Fruit fly (Drosophila melanogaster) whole organism, embryonic: ENCODE results near the gene DPCoAC.

Experiments
- CG12391 ChIP-seq: fragments of 200-800 bp; sonication (Bioruptor generic); optimal IDR thresholded peaks from 3 replicates; lab custom pipeline; 2018; ENCODE audit warnings: missing biosample characterization, mild to moderate bottlenecking, missing genetic modification characterization, moderate library complexity
- CG14965 ChIP-seq: fragments of 200-800 bp; sonication (Bioruptor generic); optimal IDR thresholded peaks from 2 replicates; lab custom pipeline; 2016; ENCODE audit warnings: missing biosample characterization, missing genetic modification characterization, borderline replicate concordance
- CG17568 ChIP-seq: fragments of 200-800 bp; sonication (Bioruptor generic); optimal IDR thresholded peaks from 2 replicates; lab custom pipeline; 2018; ENCODE audit warnings: missing biosample characterization, mild to moderate bottlenecking, missing genetic modification characterization, moderate library complexity
- CG17802 ChIP-seq: fragments of 200-800 bp; sonication (Bioruptor generic); optimal IDR thresholded peaks from 2 replicates; lab custom pipeline; 2018; ENCODE audit warnings: missing biosample characterization, mild to moderate bottlenecking, missing genetic modification characterization, moderate library complexity
- CG18011 ChIP-seq: fragments of 200-800 bp; sonication (Bioruptor generic); optimal IDR thresholded peaks from 2 replicates; lab custom pipeline; 2017; ENCODE audit warnings: missing biosample characterization, missing genetic modification characterization, mild to moderate bottlenecking, moderate library complexity, missing genotype
- CG31365 ChIP-seq: fragments of 200-800 bp; sonication (Bioruptor generic); optimal IDR thresholded peaks from 2 replicates; lab custom pipeline; 2018; ENCODE audit warnings: missing biosample characterization, mild to moderate bottlenecking, missing genetic modification characterization
- CG6689 ChIP-seq: fragments of 200-800 bp; sonication (Bioruptor generic); IDR thresholded peaks from 2 replicates; pipeline ENCODE4 v1.3.6; 2022; ENCODE audit warnings: missing biosample characterization, missing genetic modification characterization
- CG7372 ChIP-seq: fragments of 200-800 bp; sonication (Bioruptor generic); IDR thresholded peaks from 2 replicates; pipeline ENCODE4 v1.3.6; 2022; ENCODE audit warnings: missing biosample characterization, missing genetic modification characterization
- CG7928 ChIP-seq: fragments of 200-800 bp; sonication (Bioruptor generic); optimal IDR thresholded peaks from 2 replicates; lab custom pipeline; 2017; ENCODE audit warnings: missing biosample characterization, mild to moderate bottlenecking, missing genetic modification characterization
- CG9876 ChIP-seq: fragments of 200-800 bp; sonication (Bioruptor generic); optimal IDR thresholded peaks from 2 replicates; lab custom pipeline; 2016; ENCODE audit warnings: missing biosample characterization, missing genetic modification characterization
- CG9932 ChIP-seq: fragments of 200-800 bp; sonication (Bioruptor generic); IDR thresholded peaks from 2 replicates; pipeline ENCODE4 v1.3.6; 2022; ENCODE audit warnings: missing biosample characterization, missing genetic modification characterization
- Dek ChIP-seq: fragments of 200-800 bp; sonication (Bioruptor generic); optimal IDR thresholded peaks from 3 replicates; lab custom pipeline; 2019; ENCODE audit warnings: missing biosample characterization, mild to moderate bottlenecking, missing genetic modification characterization, moderate library complexity
- Drgx ChIP-seq: fragments of 200-800 bp; sonication (Bioruptor generic); IDR thresholded peaks from 2 replicates; pipeline ENCODE4 v1.3.6; 2022; ENCODE audit warnings: missing biosample characterization, missing genetic modification characterization
- E2f1 ChIP-seq: fragments of 200-800 bp; sonication (Bioruptor generic); IDR thresholded peaks from 2 replicates; pipeline ENCODE4 v1.3.6; 2022; ENCODE audit warnings: missing biosample characterization, missing genetic modification characterization
- Eip74EF ChIP-seq, 2 experiments: fragments of 200-800 bp in 1 of 2; fragments of >200 bp in 1 of 2; sonication (Bioruptor generic) in 1 of 2; optimal IDR thresholded peaks; 2 replicates each; lab custom pipeline; 2017 to 2019; ENCODE audit warnings: missing biosample characterization in 2 of 2, missing genetic modification characterization in 2 of 2, mild to moderate bottlenecking in 1 of 2, moderate library complexity in 1 of 2
- Fer1 ChIP-seq: fragments of 200-800 bp; sonication (Bioruptor generic); optimal IDR thresholded peaks from 2 replicates; lab custom pipeline; 2017; ENCODE audit warnings: missing biosample characterization, mild to moderate bottlenecking, missing genetic modification characterization
- Hand ChIP-seq: fragments of 200-800 bp; sonication (Bioruptor generic); optimal IDR thresholded peaks from 2 replicates; lab custom pipeline; 2017; ENCODE audit warnings: mild to moderate bottlenecking, missing biosample characterization, missing genetic modification reagents, missing genetic modification characterization
- HmgZ ChIP-seq: fragments of 200-800 bp; sonication (Bioruptor generic); optimal IDR thresholded peaks from 2 replicates; lab custom pipeline; 2018; ENCODE audit warnings: missing biosample characterization, mild to moderate bottlenecking, missing genetic modification characterization
- Hr3 ChIP-seq: fragments of 200-800 bp; sonication (Bioruptor generic); optimal IDR thresholded peaks from 3 replicates; lab custom pipeline; 2016; ENCODE audit warnings: missing biosample characterization, missing genetic modification characterization
- MESR4 ChIP-seq: fragments of 200-800 bp; sonication (Bioruptor generic); optimal IDR thresholded peaks from 2 replicates; lab custom pipeline; 2018; ENCODE audit warnings: missing biosample characterization, mild to moderate bottlenecking, missing genetic modification characterization, moderate library complexity
- MTF-1 ChIP-seq: fragments of 200-800 bp; sonication (Bioruptor generic); optimal IDR thresholded peaks from 2 replicates; lab custom pipeline; 2018; ENCODE audit warnings: missing biosample characterization, mild to moderate bottlenecking, missing genetic modification characterization, borderline replicate concordance
- Neu2 ChIP-seq: fragments of 200-800 bp; sonication (Bioruptor generic); optimal IDR thresholded peaks from 3 replicates; lab custom pipeline; 2016; ENCODE audit warnings: missing biosample characterization, missing genetic modification characterization, borderline replicate concordance
- Rx ChIP-seq: fragments of 200-800 bp; sonication (Bioruptor generic); IDR thresholded peaks from 2 replicates; pipeline ENCODE4 v1.3.6; 2022; ENCODE audit warnings: missing biosample characterization, missing genetic modification characterization
- Sox102F ChIP-seq: fragments of 200-800 bp; sonication (Bioruptor generic); optimal IDR thresholded peaks from 2 replicates; lab custom pipeline; 2018; ENCODE audit warnings: missing biosample characterization, mild to moderate bottlenecking, missing genetic modification characterization, moderate library complexity
- Spps ChIP-seq: fragments of 200-800 bp; sonication (Bioruptor generic); optimal IDR thresholded peaks from 2 replicates; lab custom pipeline; 2018; ENCODE audit warnings: missing biosample characterization, mild to moderate bottlenecking, missing genetic modification characterization
- ac ChIP-seq: fragments of 200-800 bp; sonication (Bioruptor generic); optimal IDR thresholded peaks from 3 replicates; lab custom pipeline; 2017; ENCODE audit warnings: missing biosample characterization, mild to moderate bottlenecking, missing genetic modification characterization
- amos ChIP-seq: fragments of 200-800 bp; sonication (Bioruptor generic); IDR thresholded peaks from 2 replicates; pipeline ENCODE4 v1.3.6; 2022; ENCODE audit warnings: missing biosample characterization, missing genetic modification characterization; ENCODE audit not compliant: partially characterized antibody
- aop ChIP-seq: fragments of 200-800 bp; sonication (Bioruptor generic); IDR thresholded peaks from 2 replicates; pipeline ENCODE4 v1.3.6; 2022; ENCODE audit warnings: missing biosample characterization, missing genetic modification characterization
- ara ChIP-seq: fragments of 200-800 bp; sonication (Bioruptor generic); IDR thresholded peaks from 2 replicates; pipeline ENCODE4 v1.3.6; 2022; ENCODE audit warnings: missing biosample characterization, missing genetic modification characterization
- ato ChIP-seq: fragments of 200-800 bp; sonication (Bioruptor generic); IDR thresholded peaks from 2 replicates; pipeline ENCODE4 v1.3.6; 2022; ENCODE audit warnings: missing biosample characterization, missing genetic modification characterization; ENCODE audit not compliant: partially characterized antibody
- cato ChIP-seq: fragments of 200-800 bp; sonication (Bioruptor generic); optimal IDR thresholded peaks from 2 replicates; lab custom pipeline; 2016; ENCODE audit warnings: missing biosample characterization, missing genetic modification characterization, borderline replicate concordance
- chn ChIP-seq: fragments of 200-800 bp; sonication (Bioruptor generic); optimal IDR thresholded peaks from 2 replicates; lab custom pipeline; 2016; ENCODE audit warnings: missing biosample characterization, missing genetic modification characterization
- dm ChIP-seq: fragments of 200-800 bp; sonication (Bioruptor generic); optimal IDR thresholded peaks from 3 replicates; lab custom pipeline; 2016; ENCODE audit warnings: missing biosample characterization, missing genetic modification characterization
- dmrt11E ChIP-seq: fragments of 200-800 bp; sonication (Bioruptor generic); optimal IDR thresholded peaks from 3 replicates; lab custom pipeline; 2018; ENCODE audit warnings: missing biosample characterization, mild to moderate bottlenecking, missing genetic modification characterization, moderate library complexity
- dysf ChIP-seq: fragments of 200-800 bp; sonication (Bioruptor generic); IDR thresholded peaks from 3 replicates; pipeline ENCODE4 v1.3.6; 2022; ENCODE audit warnings: missing biosample characterization, missing genetic modification characterization
- kni ChIP-seq: fragments of 200-800 bp; sonication (Bioruptor generic); optimal IDR thresholded peaks from 3 replicates; lab custom pipeline; 2017; ENCODE audit warnings: mild to moderate bottlenecking, missing biosample characterization, missing genetic modification reagents, missing genetic modification characterization
- lmd ChIP-seq: fragments of 200-800 bp; sonication (Bioruptor generic); IDR thresholded peaks from 2 replicates; pipeline ENCODE4 v1.3.6; 2022; ENCODE audit warnings: missing biosample characterization, missing genetic modification characterization
- mld ChIP-seq: fragments of 200-800 bp; sonication (Bioruptor generic); IDR thresholded peaks from 3 replicates; pipeline ENCODE4 v1.3.6; 2022; ENCODE audit warnings: missing biosample characterization, missing genetic modification characterization; ENCODE audit not compliant: partially characterized antibody
- otp ChIP-seq: fragments of 200-800 bp; sonication (Bioruptor generic); IDR thresholded peaks from 3 replicates; pipeline ENCODE4, ENCODE4 v1.3.6; 2022; ENCODE audit warnings: missing biosample characterization, missing genetic modification characterization
- pan ChIP-seq, 4 experiments: fragments of >200 bp in 3 of 4; fragments of 200-800 bp in 1 of 4; sonication (Bioruptor generic) in 1 of 4; optimal IDR thresholded peaks in 3 of 4; IDR thresholded peaks in 1 of 4; 2 replicates each; pipeline versions ENCODE4 v1.3.6 to Lab custom; 2017 to 2022; ENCODE audit warnings: missing biosample characterization in 2 of 4, missing genetic modification characterization in 2 of 4, mixed read lengths in 1 of 4
- pho ChIP-seq: fragments of 200-800 bp; sonication (Bioruptor generic); optimal IDR thresholded peaks from 2 replicates; lab custom pipeline; 2016; ENCODE audit warnings: missing biosample characterization, missing genetic modification characterization
- schlank ChIP-seq: fragments of 200-800 bp; sonication (Bioruptor generic); optimal IDR thresholded peaks from 2 replicates; lab custom pipeline; 2018; ENCODE audit warnings: missing biosample characterization, mild to moderate bottlenecking, missing genetic modification characterization
- sd ChIP-seq: fragments of 200-800 bp; sonication (Bioruptor generic); optimal IDR thresholded peaks from 3 replicates; lab custom pipeline; 2018; ENCODE audit warnings: missing biosample characterization, mild to moderate bottlenecking, missing genetic modification characterization, moderate library complexity
- seq ChIP-seq: fragments of 200-800 bp; sonication (Bioruptor generic); IDR thresholded peaks from 2 replicates; pipeline ENCODE4 v1.3.6; 2022; ENCODE audit warnings: missing biosample characterization, missing genetic modification characterization
- slbo ChIP-seq: fragments of 200-800 bp; sonication (Bioruptor generic); IDR thresholded peaks from 2 replicates; pipeline ENCODE4 v1.3.6; 2022; ENCODE audit warnings: missing biosample characterization, missing genetic modification characterization
- sug ChIP-seq: fragments of 200-800 bp; optimal IDR thresholded peaks from 2 replicates; lab custom pipeline; 2019; ENCODE audit warnings: missing biosample characterization, mild to moderate bottlenecking, missing genetic modification characterization, moderate library complexity
- vvl ChIP-seq: fragments of 200-800 bp; sonication (Bioruptor generic); IDR thresholded peaks from 2 replicates; pipeline ENCODE4 v1.3.6; 2022; ENCODE audit warnings: missing biosample characterization, missing genetic modification characterization

Gene DPCoAC

DNA sequence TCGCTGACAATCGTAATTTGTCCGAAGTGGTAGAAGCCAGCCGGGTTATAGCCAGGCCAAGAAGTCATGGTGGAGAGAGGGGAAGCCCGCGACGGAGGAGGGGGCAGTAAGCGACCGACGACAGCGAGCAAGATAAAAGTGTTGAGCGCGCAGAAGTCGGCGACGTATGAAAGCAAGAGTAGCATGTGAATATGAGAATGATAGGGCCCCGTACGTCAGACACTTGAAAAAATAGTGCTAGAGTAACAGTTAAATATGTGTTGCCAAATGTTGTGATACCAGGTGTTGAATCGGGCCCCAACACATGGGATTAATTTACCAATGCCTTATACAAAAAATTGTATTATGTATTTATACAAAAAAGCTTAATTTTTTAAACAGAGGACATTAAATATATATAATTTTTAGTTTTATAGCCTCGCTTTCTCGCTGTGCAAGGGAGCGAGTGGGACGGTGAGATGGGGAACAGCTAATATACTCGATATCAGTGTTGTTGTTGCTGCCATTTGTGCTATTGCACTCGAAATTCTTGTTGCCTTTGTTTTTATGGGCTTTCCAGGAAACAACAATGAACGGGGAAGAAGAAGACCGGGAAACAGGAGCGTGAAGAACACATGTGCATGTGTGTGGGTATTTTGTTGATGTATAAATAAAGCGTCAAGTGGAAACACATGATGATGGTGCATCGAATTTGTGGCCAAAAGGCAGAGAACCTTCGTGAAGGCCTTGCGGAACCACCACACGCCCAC lies 7.4 kb downstream of the DPCoAC start (continued):
- TF ChIP-seq CG6689 (GFP tag; lab: Robert Waterston, UW) (peak; percentile 89), Hr3 (GFP tag; lab: Kevin White, UChicago) (peak; percentile 83), CG7928 (peak; percentile 27), aop (no peak), lmd (GFP tag; lab: Robert Waterston, UW) (peak; percentile 89), CG9876 (no peak), kni (no peak), HmgZ (tag; lab: Kevin White, UChicago) (peak; percentile 91), cato (peak; percentile 83), dm (GFP tag; lab: Kevin White, UChicago) (no peak), sug (tag; lab: Kevin White, UChicago) (peak; percentile 87), Fer1 (GFP tag; lab: Kevin White, UChicago) (peak; percentile 92), E2f1 (GFP tag; lab: Robert Waterston, UW) (peak; percentile 75), Drgx (peak; percentile 78), ato (GFP tag; lab: Robert Waterston, UW) (no peak), vvl (GFP tag; lab: Robert Waterston, UW) (peak; percentile 90), Eip74EF (GFP tag; optimal IDR thresholded peaks at IDR 0.05; lab: Kevin White, UChicago) (peak in 1 of 2 experiments; percentile 64), CG31365 (tag; lab: Kevin White, UChicago) (peak; percentile 47), dmrt11E (tag; lab: Kevin White, UChicago) (peak; percentile 85), MTF-1 (GFP tag; lab: Kevin White, UChicago) (peak; percentile 43), CG14965 (no peak), sd (tag; lab: Kevin White, UChicago) (peak; percentile 60), CG12391 (peak; percentile 89), CG7372 (GFP tag; lab: Robert Waterston, UW) (peak; percentile 77), Neu2 (GFP tag; lab: Kevin White, UChicago) (no peak), ac (GFP tag; lab: Kevin White, UChicago) (peak; percentile 69), Hand (GFP tag; lab: Kevin White, UChicago) (peak; percentile 77), CG17802 (peak; percentile 77), otp (GFP tag; lab: Robert Waterston, UW) (peak; percentile 77), pan (optimal IDR thresholded peaks at IDR 0.05; lab: Kevin White, UChicago) (no peak), pan (GFP tag; optimal IDR thresholded peaks at IDR 0.05 in 1 of 2, IDR thresholded peaks at IDR 0.05 in 1 of 2) (peak in 1 of 2 experiments; percentile 77), CG17568 (GFP tag; lab: Kevin White, UChicago) (peak; percentile 74), ara (GFP tag; lab: Robert Waterston, UW) (peak; percentile 84), chn (GFP tag; lab: Kevin White, UChicago) (peak; percentile 55), Sox102F (GFP tag; lab: Kevin White, UChicago) (peak; percentile 84), Dek (tag; lab: Kevin White, UChicago) (peak; percentile 67), CG9932 (GFP tag; lab: Robert Waterston, UW) (peak; percentile 78), mld (GFP tag; lab: Robert Waterston, UW) (no peak), Rx (GFP tag; lab: Robert Waterston, UW) (peak; percentile 73), Spps (peak; percentile 62), seq (GFP tag; lab: Robert Waterston, UW) (peak; percentile 72), MESR4 (GFP tag; lab: Kevin White, UChicago) (no peak), CG18011 (peak; percentile 30), schlank (tag; lab: Kevin White, UChicago) (peak; percentile 49), amos (GFP tag; lab: Robert Waterston, UW) (peak; percentile 32; the same call in 1 of the 2 replicates), pho (peak; percentile 17), dysf (peak; percentile 90), slbo (peak; percentile 83)
